Fruit fly (Drosophila melanogaster): Measurements from ENCODE around the gene Cyp6d5.

DNA sequence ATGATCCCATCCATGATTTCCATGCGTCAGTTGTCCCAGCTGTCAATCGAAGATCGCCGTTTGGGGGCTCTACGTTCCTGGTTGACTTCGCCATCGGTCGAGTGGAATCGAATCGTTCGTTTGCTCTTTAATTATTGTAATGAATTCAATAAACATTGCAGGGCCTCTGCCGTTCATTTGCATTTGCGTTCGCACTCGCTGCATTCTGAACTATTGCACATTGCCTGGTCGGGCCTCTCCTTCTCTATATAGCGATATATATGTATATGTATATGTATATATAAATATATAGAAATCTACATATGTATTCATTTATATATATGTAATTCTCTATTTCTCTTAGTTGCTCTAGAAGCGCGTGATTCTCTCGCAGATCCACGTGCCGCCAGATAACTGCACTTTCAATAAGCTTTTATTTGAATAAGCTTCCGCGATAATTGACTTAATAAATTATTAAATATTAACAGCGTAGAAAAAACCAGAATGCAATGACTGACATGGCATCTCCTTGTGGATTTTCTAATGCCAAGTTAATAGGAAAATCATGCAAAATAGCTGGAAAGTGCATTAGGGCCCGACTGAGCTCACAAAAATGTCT lies 30.8 kb downstream of the Cyp6d5 start:
- TF ChIP-seq psq (optimal IDR thresholded peaks at IDR 0.05), result no peak
- no peak for TF ChIP-seq h (optimal IDR thresholded peaks at IDR 0.05)
- no peak for TF ChIP-seq ttk (optimal IDR thresholded peaks at IDR 0.05)
- TF ChIP-seq Myc (optimal IDR thresholded peaks at IDR 0.05), result no peak
- no peak for TF ChIP-seq insv (optimal IDR thresholded peaks at IDR 0.05)
- no peak for TF ChIP-seq Sin3A (optimal IDR thresholded peaks at IDR 0.05)
